Worm (Caenorhabditis elegans) whole organism, mixed stage, embryonic: ENCODE measurements around the gene C45B2.8.

Experiments
- M03D4.4 ChIP-seq: sonication (generic microtip); optimal IDR thresholded peaks from 2 replicates; lab custom pipeline; 2017; ENCODE audit warnings: mild to moderate bottlenecking, missing genetic modification characterization, missing compliant biosample characterization
- bed-3 ChIP-seq: fragments of 200-800 bp; sonication (Bioruptor generic); optimal IDR thresholded peaks from 3 replicates; lab custom pipeline; 2018; ENCODE audit warnings: mild to moderate bottlenecking, missing genetic modification characterization, moderate library complexity, missing compliant biosample characterization
- blmp-1 ChIP-seq: fragments of 150-350 bp; optimal IDR thresholded peaks from 2 replicates; lab custom pipeline; 2014; ENCODE audit warnings: missing biosample characterization, missing genetic modification characterization
- ceh-39 ChIP-seq: fragments of 150-350 bp; optimal IDR thresholded peaks from 2 replicates; lab custom pipeline; 2014; ENCODE audit warnings: missing biosample characterization, missing genetic modification characterization
- ceh-43 ChIP-seq: fragments of 200-800 bp; sonication (Bioruptor generic); optimal IDR thresholded peaks from 2 replicates; lab custom pipeline; 2018; ENCODE audit warnings: mild to moderate bottlenecking, missing genetic modification characterization, moderate library complexity, missing compliant biosample characterization
- ceh-83 ChIP-seq: fragments of 200-800 bp; sonication (Bioruptor generic); optimal IDR thresholded peaks from 2 replicates; lab custom pipeline; 2018; ENCODE audit warnings: mild to moderate bottlenecking, missing genetic modification characterization, missing compliant biosample characterization
- ces-1 ChIP-seq: fragments of 150-350 bp; optimal IDR thresholded peaks from 2 replicates; lab custom pipeline; 2014; ENCODE audit warnings: missing biosample characterization, missing genetic modification reagents, missing genetic modification characterization
- cnd-1 ChIP-seq: fragments of 200-800 bp; sonication (Bioruptor generic); optimal IDR thresholded peaks from 2 replicates; lab custom pipeline; 2018; ENCODE audit warnings: mild to moderate bottlenecking, missing genetic modification characterization, missing compliant biosample characterization
- drap-1 ChIP-seq: fragments of 200-800 bp; sonication (Bioruptor generic); optimal IDR thresholded peaks from 3 replicates; lab custom pipeline; 2018; ENCODE audit warnings: mild to moderate bottlenecking, missing genetic modification characterization, missing compliant biosample characterization
- elt-1 ChIP-seq: sonication (generic microtip); optimal IDR thresholded peaks from 2 replicates; lab custom pipeline; 2017; ENCODE audit warnings: missing genetic modification characterization, mild to moderate bottlenecking, missing compliant biosample characterization, antibody characterized with exemption, moderate library complexity, borderline replicate concordance; ENCODE audit not compliant: insufficient read depth
- elt-3 ChIP-seq: fragments of 150-350 bp; optimal IDR thresholded peaks from 2 replicates; lab custom pipeline; 2014; ENCODE audit warnings: missing biosample characterization, missing genetic modification characterization
- flh-1 ChIP-seq: fragments of 200-800 bp; sonication (Bioruptor generic); optimal IDR thresholded peaks from 2 replicates; lab custom pipeline; 2018; ENCODE audit warnings: mild to moderate bottlenecking, missing genetic modification characterization, moderate library complexity, missing compliant biosample characterization
- ham-2 ChIP-seq: fragments of 200-800 bp; sonication (Bioruptor generic); optimal IDR thresholded peaks from 2 replicates; lab custom pipeline; 2018; ENCODE audit warnings: mild to moderate bottlenecking, missing genetic modification characterization, missing compliant biosample characterization
- hlh-1 ChIP-seq: fragments of 150-350 bp; optimal IDR thresholded peaks from 2 replicates; lab custom pipeline; 2014; ENCODE audit warnings: missing biosample characterization, missing genetic modification reagents, missing genetic modification characterization
- lin-13 ChIP-seq: fragments of 150-350 bp; optimal IDR thresholded peaks from 2 replicates; lab custom pipeline; 2014; ENCODE audit warnings: missing biosample characterization, missing genetic modification characterization
- lin-32 ChIP-seq: fragments of 200-800 bp; sonication (Bioruptor generic); optimal IDR thresholded peaks from 2 replicates; lab custom pipeline; 2018; ENCODE audit warnings: mild to moderate bottlenecking, missing genetic modification characterization, missing compliant biosample characterization
- lsy-2 ChIP-seq: fragments of 150-350 bp; optimal IDR thresholded peaks from 2 replicates; lab custom pipeline; 2014; ENCODE audit warnings: missing biosample characterization, missing genetic modification characterization
- mab-5 ChIP-seq: fragments of 150-350 bp; optimal IDR thresholded peaks from 2 replicates; lab custom pipeline; 2014; ENCODE audit warnings: missing biosample characterization, missing genetic modification characterization
- mep-1 ChIP-seq: fragments of 150-350 bp; optimal IDR thresholded peaks from 2 replicates; lab custom pipeline; 2017; ENCODE audit warnings: missing biosample characterization, missing genetic modification reagents, missing genetic modification characterization, inconsistent platforms
- mls-2 ChIP-seq: sonication (generic microtip); optimal IDR thresholded peaks from 2 replicates; lab custom pipeline; 2016; ENCODE audit warnings: mild to moderate bottlenecking, missing genetic modification characterization, moderate library complexity, missing compliant biosample characterization
- nhr-12 ChIP-seq: fragments of 150-350 bp; optimal IDR thresholded peaks from 2 replicates; lab custom pipeline; 2014; ENCODE audit warnings: missing biosample characterization, missing genetic modification characterization
- nhr-2 ChIP-seq: fragments of 150-350 bp; optimal IDR thresholded peaks from 2 replicates; lab custom pipeline; 2014; ENCODE audit warnings: missing biosample characterization, missing genetic modification characterization
- nhr-237 ChIP-seq: fragments of 150-350 bp; optimal IDR thresholded peaks from 2 replicates; lab custom pipeline; 2014; ENCODE audit warnings: missing biosample characterization, missing genetic modification characterization
- nhr-28 ChIP-seq: fragments of 150-350 bp; optimal IDR thresholded peaks from 2 replicates; lab custom pipeline; 2014; ENCODE audit warnings: missing biosample characterization, missing genetic modification characterization
- nhr-76 ChIP-seq: sonication (generic microtip); optimal IDR thresholded peaks from 2 replicates; lab custom pipeline; 2017; ENCODE audit warnings: missing biosample characterization, missing genetic modification characterization
- pha-4 ChIP-seq: fragments of 150-350 bp; optimal IDR thresholded peaks from 2 replicates; lab custom pipeline; 2018; ENCODE audit warnings: missing biosample characterization, missing genetic modification reagents, missing genetic modification characterization
- sem-2 ChIP-seq: fragments of 200-800 bp; sonication (Bioruptor generic); optimal IDR thresholded peaks from 2 replicates; lab custom pipeline; 2018; ENCODE audit warnings: mild to moderate bottlenecking, missing genetic modification characterization, missing compliant biosample characterization
- snpc-4 ChIP-seq: fragments of 150-350 bp; optimal IDR thresholded peaks from 2 replicates; lab custom pipeline; 2014; ENCODE audit warnings: missing biosample characterization, missing genetic modification characterization
- sptf-1 ChIP-seq: sonication (generic microtip); optimal IDR thresholded peaks from 2 replicates; lab custom pipeline; 2017; ENCODE audit warnings: mild to moderate bottlenecking, missing genetic modification characterization, moderate library complexity, missing compliant biosample characterization
- tbx-8 ChIP-seq: fragments of 200-800 bp; sonication (Bioruptor generic); optimal IDR thresholded peaks from 2 replicates; lab custom pipeline; 2018; ENCODE audit warnings: mild to moderate bottlenecking, missing genetic modification characterization, moderate library complexity, missing compliant biosample characterization
- unc-120 ChIP-seq: sonication (generic microtip); optimal IDR thresholded peaks from 2 replicates; lab custom pipeline; 2017; ENCODE audit warnings: missing genetic modification characterization, missing compliant biosample characterization; ENCODE audit not compliant: poor library complexity, severe bottlenecking
- unc-39 ChIP-seq: fragments of 150-350 bp; optimal IDR thresholded peaks from 2 replicates; lab custom pipeline; 2014; ENCODE audit warnings: missing biosample characterization, missing genetic modification characterization
- unc-62 ChIP-seq: fragments of 150-350 bp; optimal IDR thresholded peaks from 2 replicates; lab custom pipeline; 2014; ENCODE audit warnings: missing biosample characterization, missing genetic modification reagents, missing genetic modification characterization
- zip-8 ChIP-seq: fragments of 150-350 bp; optimal IDR thresholded peaks from 2 replicates; lab custom pipeline; 2014; ENCODE audit warnings: missing biosample characterization, missing genetic modification characterization
- ztf-11 ChIP-seq: fragments of 150-350 bp; optimal IDR thresholded peaks from 2 replicates; lab custom pipeline; 2014; ENCODE audit warnings: missing biosample characterization, missing genetic modification characterization

C45B2.8 gene

DNA sequence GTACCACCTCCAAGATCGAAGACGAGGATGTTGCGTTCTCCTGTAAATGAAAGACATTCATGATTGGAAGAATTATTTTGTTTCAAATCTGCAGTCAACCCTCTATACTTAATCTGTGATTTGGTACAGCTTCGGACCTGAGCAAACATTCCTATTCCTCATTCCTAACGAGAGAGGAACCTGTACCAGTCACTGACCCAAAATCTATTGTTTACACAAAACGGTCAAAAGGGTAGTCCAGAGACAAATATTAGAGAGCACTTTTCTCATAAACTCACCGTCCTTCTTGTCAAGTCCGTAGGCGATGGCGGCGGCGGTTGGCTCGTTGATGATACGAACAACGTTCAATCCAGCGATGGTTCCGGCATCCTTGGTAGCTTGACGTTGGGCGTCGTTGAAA is 3.0 kb downstream of the C45B2.8 start:
- no peak for TF ChIP-seq unc-120 (tag; lab: Kevin White, UChicago)
- TF ChIP-seq nhr-12 (tag; lab: Kevin White, UChicago) = no peak
- TF ChIP-seq bed-3 (GFP tag; lab: Kevin White, UChicago) = no peak
- TF ChIP-seq zip-8 (tag; lab: Kevin White, UChicago) = no peak
- TF ChIP-seq unc-39 = no peak
- no peak for TF ChIP-seq elt-3 (tag; lab: Kevin White, UChicago)

DNA sequence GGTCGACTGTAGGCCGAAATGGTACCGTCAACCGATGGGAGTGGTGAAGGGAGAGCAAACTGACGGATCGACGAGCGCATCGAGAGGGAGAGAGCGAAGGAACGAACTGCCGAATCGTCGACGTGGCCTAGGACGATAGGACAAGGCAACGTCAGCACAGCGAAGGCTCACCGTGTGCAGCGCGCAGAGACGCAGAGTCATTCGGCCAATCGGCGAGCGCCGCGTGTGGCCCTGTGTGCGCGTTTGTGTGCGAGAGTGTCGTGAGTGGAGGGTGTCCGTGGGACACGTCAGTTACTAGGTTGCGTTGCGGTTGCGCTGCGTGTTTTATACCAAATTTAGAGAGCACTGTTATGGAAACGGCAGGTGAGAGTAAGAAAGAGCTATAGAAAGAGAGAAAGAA is 4.2 kb downstream of the C45B2.8 start, which contains the start of gene hsp-3:
Gene hsp-3, minus strand, starts transcription at position 158 of the 400 bp plus-strand sequence.
- TF ChIP-seq ces-1 (GFP tag; lab: Kevin White, UChicago) (peak; percentile 60), bed-3 (GFP tag; lab: Kevin White, UChicago) (peak; percentile 21), blmp-1 (tag; lab: Kevin White, UChicago) (no peak), nhr-2 (tag; lab: Kevin White, UChicago) (peak; percentile 70), lin-32 (no peak), drap-1 (GFP tag; lab: Kevin White, UChicago) (peak; percentile 85), nhr-76 (tag; lab: Kevin White, UChicago) (no peak), pha-4 (peak; percentile 99), tbx-8 (peak; percentile 46), sptf-1 (tag; lab: Kevin White, UChicago) (peak; percentile 89), ztf-11 (peak; percentile 96), ceh-43 (GFP tag; lab: Kevin White, UChicago) (no peak), nhr-12 (tag; lab: Kevin White, UChicago) (peak; percentile 84), ceh-83 (GFP tag; lab: Kevin White, UChicago) (peak; percentile 57), ceh-39 (tag; lab: Kevin White, UChicago) (peak; percentile 92), lsy-2 (tag; lab: Kevin White, UChicago) (peak; percentile 92), mab-5 (no peak), unc-120 (tag; lab: Kevin White, UChicago) (peak; percentile 77), ham-2 (GFP tag; lab: Kevin White, UChicago) (peak; percentile 78), flh-1 (GFP tag; lab: Kevin White, UChicago) (no peak), nhr-237 (tag; lab: Kevin White, UChicago) (peak; percentile 42), nhr-28 (no peak), mls-2 (peak; percentile 70), unc-62 (GFP tag; lab: Kevin White, UChicago) (peak; percentile 88), snpc-4 (tag; lab: Kevin White, UChicago) (no peak), mep-1 (peak; percentile 93), elt-1 (tag; lab: Kevin White, UChicago) (peak; percentile 9), unc-39 (peak; percentile 95), hlh-1 (tag; lab: Kevin White, UChicago) (peak; percentile 53), elt-3 (tag; lab: Kevin White, UChicago) (no peak), zip-8 (tag; lab: Kevin White, UChicago) (peak; percentile 41), cnd-1 (tag; lab: Kevin White, UChicago) (peak; percentile 79), lin-13 (tag; lab: Kevin White, UChicago) (peak; percentile 98), M03D4.4 (tag; lab: Kevin White, UChicago) (peak; percentile 71), sem-2 (no peak)

DNA sequence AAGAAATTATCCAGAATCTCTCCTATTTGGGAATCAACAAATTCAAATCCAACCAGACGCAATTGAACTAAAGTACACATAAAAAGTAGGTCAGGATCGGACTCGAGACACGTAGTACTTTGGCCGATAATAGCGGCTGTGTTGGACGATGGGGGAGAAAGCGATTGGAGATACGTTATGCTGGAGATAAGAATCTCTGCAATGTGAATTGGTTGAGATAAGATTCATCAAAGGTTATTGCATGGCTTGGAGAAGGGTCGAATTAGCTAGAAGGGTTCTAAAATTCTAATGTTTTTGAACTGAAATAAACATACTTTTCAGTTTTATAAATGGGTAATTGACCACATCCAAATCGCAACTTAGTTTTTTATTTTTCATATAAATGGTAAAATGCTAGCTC is 4.8 kb downstream of the C45B2.8 start:
- TF ChIP-seq ham-2 (GFP tag; lab: Kevin White, UChicago) (peak; percentile 77), nhr-2 (tag; lab: Kevin White, UChicago) (peak; percentile 31), M03D4.4 (tag; lab: Kevin White, UChicago) (no peak), elt-1 (tag; lab: Kevin White, UChicago) (peak; percentile 98), nhr-76 (tag; lab: Kevin White, UChicago) (no peak)

DNA sequence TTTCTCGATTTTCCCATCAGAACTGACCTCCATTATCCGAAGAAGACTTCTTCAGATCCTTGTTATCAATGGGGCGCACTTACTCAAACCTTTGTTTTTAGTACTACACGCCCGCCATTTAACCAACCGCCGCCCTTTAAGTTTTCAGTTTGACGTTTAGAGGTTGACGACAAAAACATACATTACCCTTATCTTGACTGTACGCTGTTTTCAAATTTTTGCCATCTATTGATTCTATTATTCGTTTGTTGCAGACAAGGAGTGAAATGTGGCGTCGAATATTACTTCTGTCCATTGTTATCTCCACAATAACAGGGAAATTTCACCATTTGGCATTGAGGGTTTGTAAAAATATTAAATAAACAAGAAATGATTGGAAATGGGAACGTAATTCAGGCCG is 5.3 kb downstream of the C45B2.8 start, which contains the start of gene C15H9.5:
Gene C15H9.5, plus strand, starts transcription at position 255 of the 400 bp plus-strand sequence.
- TF ChIP-seq ceh-39 (tag; lab: Kevin White, UChicago) (no peak), sptf-1 (tag; lab: Kevin White, UChicago) (no peak), nhr-76 (tag; lab: Kevin White, UChicago) (no peak), mls-2 (no peak), hlh-1 (tag; lab: Kevin White, UChicago) (no peak), M03D4.4 (tag; lab: Kevin White, UChicago) (no peak), ceh-83 (GFP tag; lab: Kevin White, UChicago) (no peak), nhr-2 (tag; lab: Kevin White, UChicago) (no peak), lin-32 (no peak), ham-2 (GFP tag; lab: Kevin White, UChicago) (no peak), nhr-12 (tag; lab: Kevin White, UChicago) (no peak), flh-1 (GFP tag; lab: Kevin White, UChicago) (no peak), nhr-237 (tag; lab: Kevin White, UChicago) (no peak), elt-3 (tag; lab: Kevin White, UChicago) (no peak), mab-5 (no peak), ztf-11 (no peak), blmp-1 (tag; lab: Kevin White, UChicago) (no peak)
